Worm (Caenorhabditis elegans) whole organism, young adult: Measurements from ENCODE around the gene C29E4.11.

Source experiments
- B0261.1 ChIP-seq: sonication (generic microtip); optimal IDR thresholded peaks from 2 replicates; lab custom pipeline; 2016; ENCODE audit warnings: mild to moderate bottlenecking, missing genetic modification characterization, moderate library complexity, missing compliant biosample characterization
- B0336.3 ChIP-seq: fragments of 200-800 bp; sonication (Bioruptor generic); IDR thresholded peaks from 2 replicates; pipeline ENCODE4 v1.3.6; 2022; ENCODE audit warnings: missing genetic modification characterization, missing compliant biosample characterization
- C06A6.2 ChIP-seq: fragments of 200-800 bp; sonication (Bioruptor generic); conservative IDR thresholded peaks from 2 replicates; pipeline ENCODE4 v1.3.6; 2022; ENCODE audit warnings: missing genetic modification characterization, missing compliant biosample characterization
- D2030.7 ChIP-seq: fragments of 200-800 bp; sonication (Bioruptor generic); IDR thresholded peaks from 2 replicates; pipeline ENCODE4 v1.3.6; 2022; ENCODE audit warnings: missing genetic modification reagents, missing genetic modification characterization, missing compliant biosample characterization
- F33H1.4 ChIP-seq: fragments of 200-800 bp; sonication (Bioruptor generic); IDR thresholded peaks from 2 replicates; pipeline ENCODE4 v1.3.6; 2022; ENCODE audit warnings: missing genetic modification reagents, missing genetic modification characterization, missing compliant biosample characterization
- F37B4.10 ChIP-seq: fragments of 200-800 bp; sonication (Bioruptor generic); IDR thresholded peaks from 2 replicates; pipeline ENCODE4 v1.3.6; 2022; ENCODE audit warnings: missing genetic modification characterization, missing compliant biosample characterization
- F39B2.1 ChIP-seq: fragments of 200-800 bp; sonication (Bioruptor generic); IDR thresholded peaks from 2 replicates; pipeline ENCODE4 v1.3.6; 2022; ENCODE audit warnings: missing genetic modification reagents, missing genetic modification characterization, missing compliant biosample characterization
- F49E8.2 ChIP-seq: sonication (generic microtip); optimal IDR thresholded peaks from 3 replicates; lab custom pipeline; 2017; ENCODE audit warnings: missing genetic modification characterization, mild to moderate bottlenecking, missing compliant biosample characterization, antibody characterized with exemption, moderate library complexity; ENCODE audit not compliant: insufficient read depth
- F55B11.4 ChIP-seq: sonication (generic microtip); optimal IDR thresholded peaks from 2 replicates; lab custom pipeline; 2016; ENCODE audit warnings: missing compliant biosample characterization, missing genetic modification characterization, borderline replicate concordance; ENCODE audit not compliant: insufficient read depth
- F57C9.4 ChIP-seq: sonication (generic microtip); optimal IDR thresholded peaks from 2 replicates; lab custom pipeline; 2017; ENCODE audit warnings: mild to moderate bottlenecking, missing genetic modification characterization, missing compliant biosample characterization
- Y67H2A.10 ChIP-seq: fragments of 200-800 bp; sonication (Bioruptor generic); conservative IDR thresholded peaks from 2 replicates; pipeline ENCODE4 v1.3.6; 2022; ENCODE audit warnings: missing genetic modification reagents, missing genetic modification characterization, missing compliant biosample characterization
- Y95B8A.8 ChIP-seq: fragments of 200-800 bp; sonication (Bioruptor generic); IDR thresholded peaks from 2 replicates; pipeline ENCODE4 v1.3.6; 2022; ENCODE audit warnings: missing genetic modification reagents, missing genetic modification characterization, missing compliant biosample characterization
- akir-1 ChIP-seq: fragments of 200-800 bp; sonication (Bioruptor generic); optimal IDR thresholded peaks from 2 replicates; lab custom pipeline; 2018; ENCODE audit warnings: mild to moderate bottlenecking, missing genetic modification characterization, moderate library complexity, missing compliant biosample characterization
- ama-1 ChIP-seq, 3 experiments: fragments of 150-350 bp in 1 of 3; sonication (generic microtip) in 2 of 3; optimal IDR thresholded peaks; 2 replicates each; lab custom pipeline; 2014 to 2018; ENCODE audit warnings: missing biosample characterization in 2 of 3, missing genetic modification characterization in 2 of 3, missing genetic modification reagents in 2 of 3
- aptf-3 ChIP-seq: fragments of 200-800 bp; sonication (Bioruptor generic); IDR thresholded peaks from 2 replicates; pipeline ENCODE4 v1.3.6; 2022; ENCODE audit warnings: missing genetic modification characterization, missing compliant biosample characterization
- athp-1 ChIP-seq: sonication (generic microtip); optimal IDR thresholded peaks from 2 replicates; lab custom pipeline; 2017; ENCODE audit warnings: mild to moderate bottlenecking, missing genetic modification characterization, missing compliant biosample characterization
- attf-3 ChIP-seq: fragments of 200-800 bp; sonication (Bioruptor generic); conservative IDR thresholded peaks from 2 replicates; pipeline ENCODE4 v1.3.6; 2022; ENCODE audit warnings: missing genetic modification reagents, missing genetic modification characterization, missing compliant biosample characterization
- attf-5 ChIP-seq: fragments of 200-800 bp; sonication (Bioruptor generic); optimal IDR thresholded peaks from 2 replicates; lab custom pipeline; 2018; ENCODE audit warnings: mild to moderate bottlenecking, missing genetic modification characterization, missing compliant biosample characterization
- attf-6 ChIP-seq: fragments of 200-800 bp; sonication (Bioruptor generic); IDR thresholded peaks from 2 replicates; pipeline ENCODE4 v1.3.6; 2022; ENCODE audit warnings: missing genetic modification reagents, missing genetic modification characterization, missing compliant biosample characterization
- bed-2 ChIP-seq: fragments of 200-800 bp; sonication (Bioruptor generic); IDR thresholded peaks from 2 replicates; pipeline ENCODE4 v1.3.6; 2022; ENCODE audit warnings: missing genetic modification reagents, missing genetic modification characterization, missing compliant biosample characterization
- ceh-100 ChIP-seq: fragments of 200-800 bp; sonication (Bioruptor generic); IDR thresholded peaks from 2 replicates; pipeline ENCODE4 v1.3.6; 2022; ENCODE audit warnings: missing genetic modification reagents, missing genetic modification characterization, missing compliant biosample characterization
- ceh-27 ChIP-seq: fragments of 200-800 bp; sonication (Bioruptor generic); optimal IDR thresholded peaks from 2 replicates; lab custom pipeline; 2018; ENCODE audit warnings: mild to moderate bottlenecking, missing genetic modification characterization, moderate library complexity, missing compliant biosample characterization
- ceh-58 ChIP-seq: fragments of 200-800 bp; sonication (Bioruptor generic); IDR thresholded peaks from 2 replicates; pipeline ENCODE4 v1.3.6; 2022; ENCODE audit warnings: missing genetic modification characterization, missing compliant biosample characterization
- egl-44 ChIP-seq: fragments of 200-800 bp; sonication (Bioruptor generic); IDR thresholded peaks from 2 replicates; pipeline ENCODE4 v1.3.6; 2022; ENCODE audit warnings: missing genetic modification reagents, missing genetic modification characterization, missing compliant biosample characterization
- ekl-4 ChIP-seq: fragments of 200-800 bp; sonication (Bioruptor generic); IDR thresholded peaks from 2 replicates; pipeline ENCODE4 v1.3.6; 2022; ENCODE audit warnings: missing genetic modification reagents, missing genetic modification characterization, missing compliant biosample characterization
- gei-17 ChIP-seq: fragments of 200-800 bp; sonication (Bioruptor generic); optimal IDR thresholded peaks from 2 replicates; lab custom pipeline; 2018; ENCODE audit warnings: mild to moderate bottlenecking, missing genetic modification characterization, missing compliant biosample characterization
- hmg-1.2 ChIP-seq: fragments of 200-800 bp; sonication (Bioruptor generic); IDR thresholded peaks from 2 replicates; pipeline ENCODE4 v1.3.6; 2022; ENCODE audit warnings: missing genetic modification reagents, missing genetic modification characterization, missing compliant biosample characterization
- let-526 ChIP-seq: fragments of 200-800 bp; sonication (Bioruptor generic); IDR thresholded peaks from 2 replicates; pipeline ENCODE4 v1.3.6; 2022; ENCODE audit warnings: missing genetic modification reagents, missing genetic modification characterization, missing compliant biosample characterization
- let-607 ChIP-seq, 2 experiments: fragments of 200-800 bp in 1 of 2; sonication (Bioruptor generic) in 1 of 2; sonication (generic microtip) in 1 of 2; optimal IDR thresholded peaks; 2 replicates each; lab custom pipeline; 2016 to 2018; ENCODE audit warnings: mild to moderate bottlenecking in 2 of 2, missing compliant biosample characterization in 2 of 2, missing genetic modification characterization in 2 of 2, moderate library complexity in 2 of 2, missing genotype in 1 of 2
- lin-26 ChIP-seq: fragments of 200-800 bp; sonication (Bioruptor generic); IDR thresholded peaks from 2 replicates; pipeline ENCODE4 v1.3.6; 2022; ENCODE audit warnings: missing genetic modification reagents, missing genetic modification characterization, missing compliant biosample characterization
- lin-54 ChIP-seq: fragments of 200-800 bp; sonication (Bioruptor generic); optimal IDR thresholded peaks from 2 replicates; lab custom pipeline; 2018; ENCODE audit warnings: mild to moderate bottlenecking, missing genetic modification characterization, missing compliant biosample characterization
- lir-1 ChIP-seq: fragments of 200-800 bp; sonication (Bioruptor generic); conservative IDR thresholded peaks from 2 replicates; pipeline ENCODE4 v1.3.6; 2022; ENCODE audit warnings: missing genetic modification reagents, missing genetic modification characterization, missing compliant biosample characterization
- lsl-1 ChIP-seq: fragments of 200-800 bp; sonication (Bioruptor generic); optimal IDR thresholded peaks from 2 replicates; lab custom pipeline; 2018; ENCODE audit warnings: mild to moderate bottlenecking, missing genetic modification characterization, moderate library complexity, missing compliant biosample characterization
- madf-10 ChIP-seq: sonication (generic microtip); optimal IDR thresholded peaks from 2 replicates; lab custom pipeline; 2016; ENCODE audit warnings: mild to moderate bottlenecking, missing genetic modification characterization, missing compliant biosample characterization
- madf-3 ChIP-seq: fragments of 200-800 bp; sonication (Bioruptor generic); IDR thresholded peaks from 2 replicates; pipeline ENCODE4 v1.3.6; 2022; ENCODE audit warnings: missing genetic modification reagents, missing genetic modification characterization, missing compliant biosample characterization
- madf-6 ChIP-seq: fragments of 200-800 bp; sonication (Bioruptor generic); IDR thresholded peaks from 2 replicates; pipeline ENCODE4 v1.3.6; 2022; ENCODE audit warnings: missing genetic modification reagents, missing genetic modification characterization, missing compliant biosample characterization
- madf-8 ChIP-seq: fragments of 200-800 bp; sonication (Bioruptor generic); conservative IDR thresholded peaks from 2 replicates; pipeline ENCODE4 v1.3.6; 2022; ENCODE audit warnings: missing genetic modification reagents, missing genetic modification characterization, missing compliant biosample characterization
- nfya-2 ChIP-seq: fragments of 200-800 bp; sonication (Bioruptor generic); IDR thresholded peaks from 2 replicates; pipeline ENCODE4 v1.3.6; 2022; ENCODE audit warnings: missing genetic modification reagents, missing genetic modification characterization, missing compliant biosample characterization
- nfyb-1 ChIP-seq: fragments of 200-800 bp; sonication (Bioruptor generic); IDR thresholded peaks from 2 replicates; pipeline ENCODE4 v1.3.6; 2022; ENCODE audit warnings: missing genetic modification reagents, missing genetic modification characterization, missing compliant biosample characterization
- nhr-120 ChIP-seq: fragments of 200-800 bp; sonication (Bioruptor generic); IDR thresholded peaks from 2 replicates; pipeline ENCODE4 v1.3.6; 2022; ENCODE audit warnings: missing genetic modification characterization, missing compliant biosample characterization
- rcor-1 ChIP-seq: fragments of 200-800 bp; sonication (Bioruptor generic); IDR thresholded peaks from 2 replicates; pipeline ENCODE4 v1.3.6; 2022; ENCODE audit warnings: missing genetic modification reagents, missing genetic modification characterization, missing compliant biosample characterization
- rec-8 ChIP-seq, 2 experiments: sonication (generic microtip); optimal IDR thresholded peaks; 2 replicates each; lab custom pipeline; 2016; ENCODE audit warnings: mild to moderate bottlenecking in 2 of 2, missing genetic modification characterization in 2 of 2, missing genetic modification reagents in 2 of 2, missing genotype in 2 of 2, missing biosample characterization in 1 of 2, missing compliant biosample characterization in 1 of 2, moderate library complexity in 1 of 2
- rpc-1 ChIP-seq, 2 experiments: fragments of 150-350 bp in 1 of 2; sonication (generic microtip) in 1 of 2; optimal IDR thresholded peaks; 2 replicates each; lab custom pipeline; 2014 to 2018; ENCODE audit warnings: missing biosample characterization in 1 of 2, missing genetic modification characterization in 1 of 2, missing genetic modification reagents in 1 of 2, missing genotype in 1 of 2
- snpc-1.3 ChIP-seq: sonication (generic microtip); optimal IDR thresholded peaks from 2 replicates; lab custom pipeline; 2017; ENCODE audit warnings: missing genetic modification characterization, mild to moderate bottlenecking, missing compliant biosample characterization, antibody characterized with exemption, moderate library complexity, missing genotype, missing genetic modification reagents; ENCODE audit not compliant: insufficient read depth
- snpc-3.4 ChIP-seq: sonication (generic microtip); optimal IDR thresholded peaks from 2 replicates; lab custom pipeline; 2017; ENCODE audit warnings: missing genetic modification characterization, mild to moderate bottlenecking, missing compliant biosample characterization, antibody characterized with exemption, moderate library complexity, missing genotype, missing genetic modification reagents
- tbp1 ChIP-seq: fragments of 200-800 bp; sonication (Bioruptor generic); optimal IDR thresholded peaks from 2 replicates; lab custom pipeline; 2018; ENCODE audit warnings: mild to moderate bottlenecking, missing genetic modification characterization, missing compliant biosample characterization
- xnd-1 ChIP-seq: sonication (generic microtip); optimal IDR thresholded peaks from 2 replicates; lab custom pipeline; 2016; ENCODE audit warnings: missing genotype, missing genetic modification reagents, missing genetic modification characterization, missing compliant biosample characterization

Gene C29E4.11

DNA sequence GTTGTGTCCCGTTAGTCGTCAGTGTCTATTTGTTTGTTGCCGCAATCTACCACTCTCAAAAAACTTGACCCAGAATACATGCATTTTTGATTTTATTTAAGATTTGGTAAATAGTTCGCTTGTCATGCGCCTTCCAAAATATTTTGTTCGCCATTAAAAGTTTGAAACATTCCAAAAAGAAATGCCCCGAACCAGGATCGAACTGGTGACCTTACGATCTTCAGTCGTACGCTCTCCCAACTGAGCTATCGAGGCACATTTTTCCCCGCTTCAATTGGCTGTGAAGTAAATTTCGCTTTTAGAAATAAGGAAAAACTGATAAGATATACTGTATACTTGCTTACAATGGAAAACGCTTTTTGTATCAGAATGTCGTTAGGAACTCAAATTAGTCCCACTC is 20.4 kb upstream of the C29E4.11 start (continued):
- TF ChIP-seq B0336.3 (GFP tag; lab: Robert Waterston, UW) (no peak), madf-8 (GFP tag; lab: Robert Waterston, UW) (no peak), snpc-3.4 (tag; lab: Kevin White, UChicago) (no peak), lir-1 (GFP tag; lab: Robert Waterston, UW) (no peak), nfyb-1 (GFP tag; lab: Robert Waterston, UW) (no peak), madf-6 (GFP tag; lab: Robert Waterston, UW) (peak; percentile 61; the same call in 1 of the 2 replicates), lin-54 (peak; percentile 26), F37B4.10 (GFP tag; lab: Robert Waterston, UW) (no peak), attf-5 (no peak), hmg-1.2 (no peak), C06A6.2 (GFP tag; lab: Robert Waterston, UW) (no peak), snpc-1.3 (tag; lab: Kevin White, UChicago) (no peak), lsl-1 (GFP tag; lab: Kevin White, UChicago) (peak; percentile 7), let-607 (tag; optimal IDR thresholded peaks at IDR 0.05; lab: Kevin White, UChicago) (no peak), ceh-58 (GFP tag; lab: Robert Waterston, UW) (no peak), F55B11.4 (tag; lab: Kevin White, UChicago) (no peak), rec-8 (tag; optimal IDR thresholded peaks at IDR 0.05; lab: Kevin White, UChicago) (no peak), bed-2 (no peak), egl-44 (GFP tag; lab: Robert Waterston, UW) (no peak), ama-1 (optimal IDR thresholded peaks at IDR 0.05; lab: Kevin White, UChicago) (no peak), ama-1 (GFP tag; optimal IDR thresholded peaks at IDR 0.05; lab: Kevin White, UChicago) (no peak), xnd-1 (no peak), lin-26 (GFP tag; lab: Robert Waterston, UW) (peak; percentile 66), madf-3 (GFP tag; lab: Robert Waterston, UW) (no peak), madf-10 (tag; lab: Kevin White, UChicago) (no peak), F39B2.1 (GFP tag; lab: Robert Waterston, UW) (no peak), akir-1 (GFP tag; lab: Kevin White, UChicago) (no peak), Y67H2A.10 (GFP tag; lab: Robert Waterston, UW) (no peak), aptf-3 (GFP tag; lab: Robert Waterston, UW) (0 out of 2 replicates have a peak, but pooled peaks have one; percentile 13), F33H1.4 (GFP tag; lab: Robert Waterston, UW) (no peak), attf-6 (GFP tag; lab: Robert Waterston, UW) (no peak), nfya-2 (GFP tag; lab: Robert Waterston, UW) (no peak), F57C9.4 (tag; lab: Kevin White, UChicago) (no peak), Y95B8A.8 (GFP tag; lab: Robert Waterston, UW) (no peak), ekl-4 (GFP tag; lab: Robert Waterston, UW) (peak; percentile 47; the same call in 1 of the 2 replicates), ceh-100 (GFP tag; lab: Robert Waterston, UW) (no peak), ceh-27 (GFP tag; lab: Kevin White, UChicago) (no peak), gei-17 (no peak), athp-1 (no peak), tbp1 (GFP tag; lab: Kevin White, UChicago) (peak; percentile 86), D2030.7 (GFP tag; lab: Robert Waterston, UW) (peak; percentile 17; the same call in 1 of the 2 replicates), F49E8.2 (tag; lab: Kevin White, UChicago) (no peak), rpc-1 (optimal IDR thresholded peaks at IDR 0.05; lab: Kevin White, UChicago) (peak; percentile 60), rpc-1 (tag; optimal IDR thresholded peaks at IDR 0.05; lab: Kevin White, UChicago) (peak; percentile 68), attf-3 (GFP tag; lab: Robert Waterston, UW) (no peak), rcor-1 (GFP tag; lab: Robert Waterston, UW) (0 out of 2 replicates have a peak, but pooled peaks have one; percentile 20), nhr-120 (GFP tag; lab: Robert Waterston, UW) (no peak), let-526 (no peak), B0261.1 (tag; lab: Kevin White, UChicago) (peak; percentile 64)
